Fruit fly (Drosophila melanogaster): ENCODE results near the gene CG3226.

CG3226 gene

DNA sequence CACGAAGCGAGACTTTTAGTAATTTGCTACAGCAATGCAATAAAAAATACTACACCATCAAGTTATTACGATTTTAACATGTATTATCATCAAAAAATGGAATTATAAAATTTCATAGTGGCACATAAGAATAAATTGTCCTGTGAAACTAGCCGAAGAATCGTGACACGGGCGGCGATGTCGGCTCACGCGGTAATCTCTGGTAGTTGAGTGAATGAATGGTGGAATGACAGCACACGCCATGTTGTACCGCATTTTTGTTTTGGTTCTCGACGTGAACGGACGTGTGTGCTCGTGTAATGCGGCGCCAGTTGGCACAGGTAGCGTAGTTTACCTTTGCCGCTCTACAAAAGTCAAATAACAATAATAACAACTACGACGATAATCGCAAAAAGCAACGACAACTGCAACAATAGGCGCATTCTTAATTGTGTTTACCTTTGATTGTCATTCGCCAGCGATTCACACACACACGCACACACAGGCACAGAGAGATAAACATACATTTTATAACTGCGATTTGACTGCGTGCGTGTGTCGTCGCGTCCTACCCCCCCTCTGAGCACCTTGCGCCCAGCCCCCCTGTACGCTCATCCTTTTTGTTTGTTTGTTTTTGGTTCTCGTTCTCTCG, 45.3 kb upstream of the CG3226 start, which contains the start of gene CG14441 (continued):
- TF ChIP-seq CG2678 (tag; optimal IDR thresholded peaks at IDR 0.05) (peak; percentile 62), unpg (GFP tag; optimal IDR thresholded peaks at IDR 0.05) (peak; percentile 32), nerfin-2 (GFP tag; IDR thresholded peaks at IDR 0.05; ENCODE audit: partially characterized antibody) (peak; percentile 93), sqz (GFP tag; optimal IDR thresholded peaks at IDR 0.05) (peak; percentile 30), Dip2 (GFP tag; IDR thresholded peaks at IDR 0.05) (no peak), caup (GFP tag; optimal IDR thresholded peaks at IDR 0.05; ENCODE audit: severe bottlenecking) (peak; percentile 80), chinmo (GFP tag; IDR thresholded peaks at IDR 0.05; ENCODE audit: partially characterized antibody) (peak; percentile 98), TFAM (GFP tag; optimal IDR thresholded peaks at IDR 0.05) (no peak), slp2 (GFP tag; optimal IDR thresholded peaks at IDR 0.05) (no peak), CG11398 (GFP tag; optimal IDR thresholded peaks at IDR 0.05) (peak; percentile 56), HLH54F (GFP tag; optimal IDR thresholded peaks at IDR 0.05) (peak; percentile 11), Hmr (GFP tag; optimal IDR thresholded peaks at IDR 0.05) (peak; percentile 80), CG17612 (GFP tag; IDR thresholded peaks at IDR 0.05) (no peak), CG12744 (GFP tag; optimal IDR thresholded peaks at IDR 0.05) (peak; percentile 41), unc-4 (GFP tag; IDR thresholded peaks at IDR 0.05; ENCODE audit: partially characterized antibody) (peak; percentile 99), CG14860 (GFP tag; IDR thresholded peaks at IDR 0.05; ENCODE audit: partially characterized antibody) (peak; percentile 97), CG10431 (GFP tag; optimal IDR thresholded peaks at IDR 0.05) (no peak), gce (GFP tag; IDR thresholded peaks at IDR 0.05) (no peak), shn (GFP tag; optimal IDR thresholded peaks at IDR 0.05) (peak; percentile 18), jumu (GFP tag; optimal IDR thresholded peaks at IDR 0.05) (peak; percentile 12), CTCF (GFP tag; optimal IDR thresholded peaks at IDR 0.05) (no peak), Jarid2 (GFP tag; optimal IDR thresholded peaks at IDR 0.05) (peak; percentile 83), seq (GFP tag; IDR thresholded peaks at IDR 0.05) (peak; percentile 27; the same call in 1 of the 2 replicates), Meics (GFP tag; optimal IDR thresholded peaks at IDR 0.05) (peak; percentile 65), CG17359 (tag; optimal IDR thresholded peaks at IDR 0.05) (peak; percentile 30), maf-S (GFP tag; optimal IDR thresholded peaks at IDR 0.05) (no peak), CG33557 (GFP tag; optimal IDR thresholded peaks at IDR 0.05) (peak; percentile 39), otp (GFP tag; IDR thresholded peaks at IDR 0.05) (peak; percentile 39; the same call in 1 of the 3 replicates), fd102C (GFP tag; optimal IDR thresholded peaks at IDR 0.05) (no peak), Aef1 (GFP tag; IDR thresholded peaks at IDR 0.05) (no peak), zfh2 (GFP tag; optimal IDR thresholded peaks at IDR 0.05) (no peak), ro (GFP tag; IDR thresholded peaks at IDR 0.05) (no peak), CG3163 (GFP tag; optimal IDR thresholded peaks at IDR 0.05) (peak; percentile 32), C15 (GFP tag; IDR thresholded peaks at IDR 0.05) (no peak), CG14667 (GFP tag; IDR thresholded peaks at IDR 0.05) (no peak), CG13624 (GFP tag; optimal IDR thresholded peaks at IDR 0.05) (peak; percentile 45), cas (GFP tag; IDR thresholded peaks at IDR 0.05) (no peak), hb (GFP tag; IDR thresholded peaks at IDR 0.05; ENCODE audit: partially characterized antibody) (peak; percentile 93), Dref (GFP tag; IDR thresholded peaks at IDR 0.05) (no peak), nmo (GFP tag; optimal IDR thresholded peaks at IDR 0.05) (peak; percentile 38), CG12659 (GFP tag; optimal IDR thresholded peaks at IDR 0.05) (peak; percentile 35), gfzf (GFP tag; optimal IDR thresholded peaks at IDR 0.05) (no peak), ind (GFP tag; optimal IDR thresholded peaks at IDR 0.05) (no peak), CG17385 (GFP tag; optimal IDR thresholded peaks at IDR 0.05) (peak; percentile 57), CG10654 (GFP tag; optimal IDR thresholded peaks at IDR 0.05) (no peak), CG10274 (GFP tag; optimal IDR thresholded peaks at IDR 0.05) (no peak), tap (tag; optimal IDR thresholded peaks at IDR 0.05) (no peak), lbe (GFP tag; optimal IDR thresholded peaks at IDR 0.05) (peak; percentile 43), crol (GFP tag; IDR thresholded peaks at IDR 0.05) (peak; percentile 78), pho (GFP tag; optimal IDR thresholded peaks at IDR 0.05) (peak; percentile 10)

All from whole organism, embryonic.